Fruit fly (Drosophila melanogaster) whole organism, embryonic: Measurements from ENCODE around the gene Jarid2.

Experiments used
- CG11398 ChIP-seq: fragments of 200-800 bp; sonication (Bioruptor generic); optimal IDR thresholded peaks from 2 replicates; lab custom pipeline; 2016; ENCODE audit warnings: missing biosample characterization, missing genetic modification characterization
- CG11504 ChIP-seq: fragments of 200-800 bp; sonication (Bioruptor generic); optimal IDR thresholded peaks from 3 replicates; lab custom pipeline; 2019; ENCODE audit warnings: missing biosample characterization, mild to moderate bottlenecking, missing genetic modification characterization, moderate library complexity
- CG11560 ChIP-seq: fragments of 200-800 bp; sonication (Bioruptor generic); IDR thresholded peaks from 3 replicates; pipeline ENCODE4 v1.3.6; 2022; ENCODE audit warnings: missing biosample characterization, missing genetic modification characterization
- CG13775 ChIP-seq: fragments of 200-800 bp; sonication (Bioruptor generic); optimal IDR thresholded peaks from 3 replicates; lab custom pipeline; 2017; ENCODE audit warnings: missing biosample characterization, mild to moderate bottlenecking, missing genetic modification characterization
- CG13894 ChIP-seq: fragments of 200-800 bp; sonication (Bioruptor generic); optimal IDR thresholded peaks from 3 replicates; lab custom pipeline; 2018; ENCODE audit warnings: missing biosample characterization, mild to moderate bottlenecking, missing genetic modification characterization, moderate library complexity
- CG15479 ChIP-seq: fragments of 200-800 bp; sonication (Bioruptor generic); optimal IDR thresholded peaks from 3 replicates; lab custom pipeline; 2019; ENCODE audit warnings: missing biosample characterization, mild to moderate bottlenecking, missing genetic modification characterization, moderate library complexity
- CG16813 ChIP-seq: fragments of 200-800 bp; sonication (Bioruptor generic); IDR thresholded peaks from 3 replicates; pipeline ENCODE4 v1.3.6; 2022; ENCODE audit warnings: missing biosample characterization, missing genetic modification characterization; ENCODE audit not compliant: partially characterized antibody
- CG17385 ChIP-seq: fragments of 200-800 bp; sonication (Bioruptor generic); optimal IDR thresholded peaks from 3 replicates; lab custom pipeline; 2018; ENCODE audit warnings: missing biosample characterization, mild to moderate bottlenecking, missing genetic modification characterization
- CG34224 ChIP-seq: fragments of 200-800 bp; sonication (Bioruptor generic); IDR thresholded peaks from 3 replicates; pipeline ENCODE4 v1.3.6; 2022; ENCODE audit warnings: missing biosample characterization, missing genetic modification characterization; ENCODE audit not compliant: partially characterized antibody
- CG34422 ChIP-seq: fragments of 200-800 bp; sonication (Bioruptor generic); IDR thresholded peaks from 3 replicates; pipeline ENCODE4 v1.3.6; 2022; ENCODE audit warnings: missing biosample characterization, missing genetic modification characterization
- CG3995 ChIP-seq: fragments of 200-800 bp; sonication (Bioruptor generic); optimal IDR thresholded peaks from 3 replicates; lab custom pipeline; 2016; ENCODE audit warnings: missing biosample characterization, missing genetic modification characterization
- CG6765 ChIP-seq: fragments of 200-800 bp; sonication (Bioruptor generic); optimal IDR thresholded peaks from 3 replicates; lab custom pipeline; 2017; ENCODE audit warnings: missing biosample characterization, mild to moderate bottlenecking, missing genetic modification characterization
- CG6791 ChIP-seq: fragments of 200-800 bp; sonication (Bioruptor generic); IDR thresholded peaks from 3 replicates; pipeline ENCODE4 v1.3.6; 2022; ENCODE audit warnings: missing biosample characterization, missing genetic modification characterization; ENCODE audit not compliant: partially characterized antibody
- CG8281 ChIP-seq: fragments of 200-800 bp; sonication (Bioruptor generic); optimal IDR thresholded peaks from 2 replicates; lab custom pipeline; 2018; ENCODE audit warnings: missing biosample characterization, mild to moderate bottlenecking, missing genetic modification characterization, moderate library complexity
- CTCF ChIP-seq: fragments of 200-800 bp; sonication (Bioruptor generic); optimal IDR thresholded peaks from 2 replicates; lab custom pipeline; 2017; ENCODE audit warnings: missing biosample characterization, mild to moderate bottlenecking, missing genetic modification characterization, moderate library complexity
- Camta ChIP-seq: fragments of 200-800 bp; sonication (Bioruptor generic); optimal IDR thresholded peaks from 2 replicates; lab custom pipeline; 2016; ENCODE audit warnings: missing biosample characterization, missing genetic modification characterization
- Dad ChIP-seq: fragments of 200-800 bp; sonication (Bioruptor generic); optimal IDR thresholded peaks from 3 replicates; lab custom pipeline; 2016; ENCODE audit warnings: missing biosample characterization, missing genetic modification characterization
- Dip2 ChIP-seq: fragments of 200-800 bp; sonication (Bioruptor generic); IDR thresholded peaks from 2 replicates; pipeline ENCODE4 v1.3.6; 2022; ENCODE audit warnings: missing biosample characterization, missing genetic modification characterization
- Drgx ChIP-seq: fragments of 200-800 bp; sonication (Bioruptor generic); IDR thresholded peaks from 2 replicates; pipeline ENCODE4 v1.3.6; 2022; ENCODE audit warnings: missing biosample characterization, missing genetic modification characterization
- Ets65A ChIP-seq: fragments of 200-800 bp; sonication (Bioruptor generic); peaks from one replicate; lab custom pipeline; 2016; ENCODE audit warnings: missing biosample characterization, missing genetic modification characterization
- Fer2 ChIP-seq: fragments of 200-800 bp; sonication (Bioruptor generic); optimal IDR thresholded peaks from 2 replicates; lab custom pipeline; 2018; ENCODE audit warnings: missing biosample characterization, mild to moderate bottlenecking, missing genetic modification characterization, moderate library complexity
- Fer3 ChIP-seq: fragments of 200-800 bp; sonication (Bioruptor generic); optimal IDR thresholded peaks from 2 replicates; lab custom pipeline; 2018; ENCODE audit warnings: missing biosample characterization, mild to moderate bottlenecking, missing genetic modification characterization, moderate library complexity
- Med ChIP-seq: fragments of 200-800 bp; sonication (Bioruptor generic); peaks from one replicate; lab custom pipeline; 2016; ENCODE audit warnings: missing biosample characterization, missing genetic modification characterization, mild to moderate bottlenecking, inconsistent platforms, moderate library complexity
- Meics ChIP-seq: fragments of 200-800 bp; sonication (Bioruptor generic); optimal IDR thresholded peaks from 2 replicates; lab custom pipeline; 2017; ENCODE audit warnings: missing biosample characterization, mild to moderate bottlenecking, missing genetic modification characterization
- NK7.1 ChIP-seq: fragments of 200-800 bp; sonication (Bioruptor generic); optimal IDR thresholded peaks from 3 replicates; lab custom pipeline; 2016; ENCODE audit warnings: missing biosample characterization, missing genetic modification characterization
- Nf-YB ChIP-seq: fragments of 200-800 bp; sonication (Bioruptor generic); optimal IDR thresholded peaks from 3 replicates; lab custom pipeline; 2019; ENCODE audit warnings: missing biosample characterization, mild to moderate bottlenecking, missing genetic modification characterization, moderate library complexity
- Oli ChIP-seq: fragments of 200-800 bp; sonication (Bioruptor generic); optimal IDR thresholded peaks from 2 replicates; lab custom pipeline; 2018; ENCODE audit warnings: missing biosample characterization, mild to moderate bottlenecking, missing genetic modification characterization, moderate library complexity
- Six4 ChIP-seq: fragments of 200-800 bp; sonication (Bioruptor generic); optimal IDR thresholded peaks from 2 replicates; lab custom pipeline; 2016; ENCODE audit warnings: missing biosample characterization, missing genetic modification characterization
- Sox102F ChIP-seq: fragments of 200-800 bp; sonication (Bioruptor generic); optimal IDR thresholded peaks from 2 replicates; lab custom pipeline; 2018; ENCODE audit warnings: missing biosample characterization, mild to moderate bottlenecking, missing genetic modification characterization, moderate library complexity
- Taf1 ChIP-seq: fragments of 200-800 bp; sonication (Bioruptor generic); IDR thresholded peaks from 2 replicates; pipeline ENCODE4 v1.3.6; 2022; ENCODE audit warnings: missing biosample characterization, missing genetic modification characterization
- Trl ChIP-seq, 3 experiments: fragments of >200 bp in 2 of 3; fragments of 200-800 bp in 1 of 3; sonication (Bioruptor generic) in 1 of 3; optimal IDR thresholded peaks; 2 replicates in 1 of 3; 3 replicates in 2 of 3; lab custom pipeline; 2016 to 2017; ENCODE audit warnings: missing biosample characterization in 1 of 3, missing genetic modification characterization in 1 of 3
- ase ChIP-seq: fragments of 200-800 bp; sonication (Bioruptor generic); IDR thresholded peaks from 3 replicates; pipeline ENCODE4 v1.3.6; 2022; ENCODE audit warnings: missing biosample characterization, missing genetic modification characterization
- ash1 ChIP-seq: fragments of 200-800 bp; sonication (Bioruptor generic); optimal IDR thresholded peaks from 2 replicates; lab custom pipeline; 2018; ENCODE audit warnings: missing biosample characterization, mild to moderate bottlenecking, missing genetic modification characterization
- az2 ChIP-seq: fragments of 200-800 bp; sonication (Bioruptor generic); optimal IDR thresholded peaks from 3 replicates; lab custom pipeline; 2016; ENCODE audit warnings: missing biosample characterization, missing genetic modification characterization
- bab2 ChIP-seq: fragments of 200-800 bp; sonication (Bioruptor generic); optimal IDR thresholded peaks from 2 replicates; lab custom pipeline; 2016; ENCODE audit warnings: missing biosample characterization, missing genetic modification characterization
- bcd ChIP-seq: fragments of 200-800 bp; sonication (Bioruptor generic); optimal IDR thresholded peaks from 2 replicates; lab custom pipeline; 2017; ENCODE audit warnings: missing biosample characterization, mild to moderate bottlenecking, missing genetic modification characterization
- bsh ChIP-seq, 2 experiments: fragments of 200-800 bp; sonication (Bioruptor generic); optimal IDR thresholded peaks; 2 replicates each; lab custom pipeline; 2017 to 2018; ENCODE audit warnings: mild to moderate bottlenecking in 2 of 2, missing biosample characterization in 2 of 2, missing genetic modification characterization in 2 of 2, moderate library complexity in 1 of 2
- chinmo ChIP-seq: fragments of 200-800 bp; sonication (Bioruptor generic); IDR thresholded peaks from 4 replicates; pipeline ENCODE4 v1.3.6; 2022; ENCODE audit warnings: missing biosample characterization, missing genetic modification characterization; ENCODE audit not compliant: partially characterized antibody
- esg ChIP-seq: fragments of 200-800 bp; sonication (Bioruptor generic); conservative IDR thresholded peaks from 2 replicates; pipeline ENCODE4 v1.3.6; 2022; ENCODE audit warnings: missing biosample characterization, missing genetic modification characterization
- gcm2 ChIP-seq: fragments of 200-800 bp; sonication (Bioruptor generic); optimal IDR thresholded peaks from 2 replicates; lab custom pipeline; 2016; ENCODE audit warnings: missing biosample characterization, missing genetic modification characterization
- hb ChIP-seq: fragments of 200-800 bp; sonication (Bioruptor generic); IDR thresholded peaks from 3 replicates; pipeline ENCODE4 v1.3.6; 2022; ENCODE audit warnings: missing biosample characterization, missing genetic modification characterization; ENCODE audit not compliant: partially characterized antibody
- her ChIP-seq: fragments of 200-800 bp; sonication (Bioruptor generic); optimal IDR thresholded peaks from 2 replicates; lab custom pipeline; 2016; ENCODE audit warnings: missing biosample characterization, missing genetic modification characterization
- kni ChIP-seq: fragments of 200-800 bp; sonication (Bioruptor generic); optimal IDR thresholded peaks from 3 replicates; lab custom pipeline; 2017; ENCODE audit warnings: mild to moderate bottlenecking, missing biosample characterization, missing genetic modification reagents, missing genetic modification characterization
- pb ChIP-seq: fragments of 200-800 bp; sonication (Bioruptor generic); optimal IDR thresholded peaks from 3 replicates; lab custom pipeline; 2016; ENCODE audit warnings: missing biosample characterization, missing genetic modification characterization
- pho ChIP-seq: fragments of 200-800 bp; sonication (Bioruptor generic); optimal IDR thresholded peaks from 2 replicates; lab custom pipeline; 2016; ENCODE audit warnings: missing biosample characterization, missing genetic modification characterization
- pita ChIP-seq: fragments of 200-800 bp; sonication (Bioruptor generic); optimal IDR thresholded peaks from 2 replicates; lab custom pipeline; 2017; ENCODE audit warnings: missing biosample characterization, mild to moderate bottlenecking, missing genetic modification characterization
- sim ChIP-seq: fragments of 200-800 bp; sonication (Bioruptor generic); IDR thresholded peaks from 2 replicates; pipeline ENCODE4 v1.3.6; 2022; ENCODE audit warnings: missing biosample characterization, missing genetic modification characterization
- so ChIP-seq: fragments of 200-800 bp; sonication (Bioruptor generic); IDR thresholded peaks from 3 replicates; pipeline ENCODE4 v1.3.6; 2022; ENCODE audit warnings: missing biosample characterization, missing genetic modification characterization
- ssp ChIP-seq: fragments of 200-800 bp; sonication (Bioruptor generic); IDR thresholded peaks from 2 replicates; pipeline ENCODE4 v1.3.6; 2022; ENCODE audit warnings: missing biosample characterization, missing genetic modification characterization
- vfl ChIP-seq: fragments of 200-800 bp; sonication (Bioruptor generic); optimal IDR thresholded peaks from 2 replicates; lab custom pipeline; 2016; ENCODE audit warnings: missing biosample characterization, missing genetic modification characterization
- zen2 ChIP-seq: fragments of 200-800 bp; sonication (Bioruptor generic); IDR thresholded peaks from 3 replicates; pipeline ENCODE4 v1.3.6; 2022; ENCODE audit warnings: missing biosample characterization, missing genetic modification characterization; ENCODE audit not compliant: partially characterized antibody

The Jarid2 gene

dm6 chr3L:9438858-9439257 is 38.0 kb upstream of the Jarid2 start:
- 0 out of 3 replicates have a peak, but pooled peaks have one; percentile 28 for TF ChIP-seq hb (GFP tag; lab: Robert Waterston, UW)
- no peak for TF ChIP-seq sim
- no peak for TF ChIP-seq CTCF (GFP tag; lab: Kevin White, UChicago)
- TF ChIP-seq Camta = no peak
- TF ChIP-seq Ets65A (GFP tag; lab: Kevin White, UChicago) = peak; percentile 68
- TF ChIP-seq Nf-YB = no peak
- no peak for TF ChIP-seq zen2 (GFP tag; lab: Robert Waterston, UW)
- TF ChIP-seq bab2 (GFP tag; lab: Kevin White, UChicago) = no peak
- no peak for TF ChIP-seq CG13775 (GFP tag; lab: Kevin White, UChicago)
- no peak for TF ChIP-seq CG15479 (GFP tag; lab: Kevin White, UChicago)
- no peak for TF ChIP-seq Taf1
- no peak for TF ChIP-seq bsh (GFP tag; optimal IDR thresholded peaks at IDR 0.05; lab: Kevin White, UChicago)
- TF ChIP-seq Fer2 (tag; lab: Kevin White, UChicago) = no peak
- TF ChIP-seq CG3995 = no peak
- TF ChIP-seq Oli (tag; lab: Kevin White, UChicago) = no peak
- TF ChIP-seq pita (GFP tag; lab: Kevin White, UChicago) = no peak
- no peak for TF ChIP-seq bcd (GFP tag; lab: Kevin White, UChicago)
- no peak for TF ChIP-seq CG6765 (GFP tag; lab: Kevin White, UChicago)
- no peak for TF ChIP-seq CG11504 (tag; lab: Kevin White, UChicago)
- no peak for TF ChIP-seq her (GFP tag; lab: Kevin White, UChicago)
- TF ChIP-seq chinmo (GFP tag; lab: Robert Waterston, UW) = 0 out of 4 replicates have a peak, but pooled peaks have one; percentile 29
- no peak for TF ChIP-seq CG34224 (GFP tag; lab: Robert Waterston, UW)
- TF ChIP-seq Med (GFP tag; lab: Kevin White, UChicago) = peak; percentile 63
- no peak for TF ChIP-seq Six4
- no peak for TF ChIP-seq Sox102F (GFP tag; lab: Kevin White, UChicago)
- TF ChIP-seq CG16813 (GFP tag; lab: Robert Waterston, UW) = 0 out of 3 replicates have a peak, but pooled peaks have one; percentile 36
- no peak for TF ChIP-seq CG6791

DNA sequence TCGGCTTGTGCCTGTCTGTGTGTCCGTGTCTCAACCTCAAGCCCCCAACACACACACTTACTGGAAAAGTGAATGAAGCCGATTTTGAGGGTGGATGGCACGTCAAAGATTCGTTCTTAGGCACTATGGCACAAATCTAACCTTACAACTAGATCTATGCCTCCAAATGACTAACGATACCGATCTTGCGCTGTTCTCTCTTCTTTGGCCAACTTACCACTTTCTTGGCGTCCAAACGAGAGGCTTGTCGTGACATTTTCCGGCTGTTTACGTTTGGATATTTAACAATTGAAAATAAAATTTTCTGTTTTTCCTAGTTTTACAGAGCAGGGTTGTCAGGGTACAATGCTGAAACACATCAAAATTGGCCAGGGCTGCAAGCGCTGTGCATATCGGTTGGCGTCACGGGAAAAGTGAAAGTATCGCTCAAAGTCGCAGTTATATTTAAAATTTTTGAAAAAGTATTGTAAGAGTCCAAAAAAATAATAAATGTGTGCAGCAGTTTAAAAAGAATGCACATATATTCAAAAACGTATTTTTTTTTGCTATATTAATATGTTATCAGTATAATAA is 34.8 kb upstream of the Jarid2 start, which contains the start of the genes Bet3 and Nf-YA:
Bet3 (minus strand) TSS at position 361 of the 573 bp plus-strand sequence.
Nf-YA (minus strand) TSS at position 361 of the 573 bp plus-strand sequence.
- TF ChIP-seq Taf1 = no peak
- TF ChIP-seq CG11560 (tag; lab: Robert Waterston, UW) = no peak
- no peak for TF ChIP-seq CG11398 (GFP tag; lab: Kevin White, UChicago)
- TF ChIP-seq pb (GFP tag; lab: Kevin White, UChicago) = no peak
- TF ChIP-seq Trl (optimal IDR thresholded peaks at IDR 0.05; lab: Kevin White, UChicago) = no peak
- TF ChIP-seq Trl (GFP tag; optimal IDR thresholded peaks at IDR 0.05; lab: Kevin White, UChicago) = peak; percentile 39
- TF ChIP-seq ssp = peak; percentile 74
- no peak for TF ChIP-seq CG8281
- TF ChIP-seq ash1 = no peak
- TF ChIP-seq Dip2 (GFP tag; lab: Robert Waterston, UW) = no peak
- no peak for TF ChIP-seq esg (GFP tag; lab: Robert Waterston, UW)
- peak; percentile 49 for TF ChIP-seq Meics
- TF ChIP-seq Dad (GFP tag; lab: Kevin White, UChicago) = peak; percentile 62
- TF ChIP-seq NK7.1 (GFP tag; lab: Kevin White, UChicago) = no peak
- peak; percentile 43 for TF ChIP-seq pho (GFP tag; lab: Kevin White, UChicago)
- peak; percentile 67; the same call in 2 of the 3 replicates for TF ChIP-seq CG34422 (GFP tag; lab: Robert Waterston, UW)
- TF ChIP-seq ase (GFP tag; lab: Robert Waterston, UW) = no peak
- TF ChIP-seq CG13894 (tag; lab: Kevin White, UChicago) = peak; percentile 66
- TF ChIP-seq Drgx = no peak
- no peak for TF ChIP-seq gcm2 (GFP tag; lab: Kevin White, UChicago)
- TF ChIP-seq so (GFP tag; lab: Robert Waterston, UW) = no peak
- TF ChIP-seq vfl (GFP tag; lab: Kevin White, UChicago) = peak; percentile 14
- TF ChIP-seq CG17385 (GFP tag; lab: Kevin White, UChicago) = peak; percentile 8
- peak; percentile 16 for TF ChIP-seq Fer3 (tag; lab: Kevin White, UChicago)
- TF ChIP-seq kni (GFP tag; lab: Kevin White, UChicago) = no peak
- peak; percentile 44 for TF ChIP-seq az2 (GFP tag; lab: Kevin White, UChicago)
